Fruit fly (Drosophila melanogaster) whole organism: ENCODE measurements around the gene CG31176.

Source experiments
- CG8478 ChIP-seq: fragments of >200 bp; optimal IDR thresholded peaks from 2 replicates; lab custom pipeline; 2018; ENCODE audit warnings: inconsistent platforms
- psq ChIP-seq: fragments of >200 bp; optimal IDR thresholded peaks from 2 replicates; lab custom pipeline; 2017
- usp ChIP-seq: fragments of >200 bp; optimal IDR thresholded peaks from 2 replicates; lab custom pipeline; 2017; ENCODE audit warnings: missing biosample characterization, missing genetic modification characterization, mixed read lengths

dm6 chr3R:21629373-21630145 is 89.9 kb downstream of the CG31176 start:
- TF ChIP-seq CG8478 = no peak
- no peak for TF ChIP-seq psq (lab: Kevin White, UChicago)
- TF ChIP-seq usp = no peak
